Worm (Caenorhabditis elegans) whole organism, mixed stage, embryonic: ENCODE measurements around the gene asp-2.

Source experiments
- M03D4.4 ChIP-seq: sonication (generic microtip); optimal IDR thresholded peaks from 2 replicates; lab custom pipeline; 2017; ENCODE audit warnings: mild to moderate bottlenecking, missing genetic modification characterization, missing compliant biosample characterization
- bed-3 ChIP-seq: fragments of 200-800 bp; sonication (Bioruptor generic); optimal IDR thresholded peaks from 3 replicates; lab custom pipeline; 2018; ENCODE audit warnings: mild to moderate bottlenecking, missing genetic modification characterization, moderate library complexity, missing compliant biosample characterization
- blmp-1 ChIP-seq: fragments of 150-350 bp; optimal IDR thresholded peaks from 2 replicates; lab custom pipeline; 2014; ENCODE audit warnings: missing biosample characterization, missing genetic modification characterization
- ceh-39 ChIP-seq: fragments of 150-350 bp; optimal IDR thresholded peaks from 2 replicates; lab custom pipeline; 2014; ENCODE audit warnings: missing biosample characterization, missing genetic modification characterization
- ceh-43 ChIP-seq: fragments of 200-800 bp; sonication (Bioruptor generic); optimal IDR thresholded peaks from 2 replicates; lab custom pipeline; 2018; ENCODE audit warnings: mild to moderate bottlenecking, missing genetic modification characterization, moderate library complexity, missing compliant biosample characterization
- ceh-83 ChIP-seq: fragments of 200-800 bp; sonication (Bioruptor generic); optimal IDR thresholded peaks from 2 replicates; lab custom pipeline; 2018; ENCODE audit warnings: mild to moderate bottlenecking, missing genetic modification characterization, missing compliant biosample characterization
- ces-1 ChIP-seq: fragments of 150-350 bp; optimal IDR thresholded peaks from 2 replicates; lab custom pipeline; 2014; ENCODE audit warnings: missing biosample characterization, missing genetic modification reagents, missing genetic modification characterization
- cnd-1 ChIP-seq: fragments of 200-800 bp; sonication (Bioruptor generic); optimal IDR thresholded peaks from 2 replicates; lab custom pipeline; 2018; ENCODE audit warnings: mild to moderate bottlenecking, missing genetic modification characterization, missing compliant biosample characterization
- elt-1 ChIP-seq: sonication (generic microtip); optimal IDR thresholded peaks from 2 replicates; lab custom pipeline; 2017; ENCODE audit warnings: missing genetic modification characterization, mild to moderate bottlenecking, missing compliant biosample characterization, antibody characterized with exemption, moderate library complexity, borderline replicate concordance; ENCODE audit not compliant: insufficient read depth
- flh-1 ChIP-seq: fragments of 200-800 bp; sonication (Bioruptor generic); optimal IDR thresholded peaks from 2 replicates; lab custom pipeline; 2018; ENCODE audit warnings: mild to moderate bottlenecking, missing genetic modification characterization, moderate library complexity, missing compliant biosample characterization
- ham-2 ChIP-seq: fragments of 200-800 bp; sonication (Bioruptor generic); optimal IDR thresholded peaks from 2 replicates; lab custom pipeline; 2018; ENCODE audit warnings: mild to moderate bottlenecking, missing genetic modification characterization, missing compliant biosample characterization
- hlh-1 ChIP-seq: fragments of 150-350 bp; optimal IDR thresholded peaks from 2 replicates; lab custom pipeline; 2014; ENCODE audit warnings: missing biosample characterization, missing genetic modification reagents, missing genetic modification characterization
- lin-32 ChIP-seq: fragments of 200-800 bp; sonication (Bioruptor generic); optimal IDR thresholded peaks from 2 replicates; lab custom pipeline; 2018; ENCODE audit warnings: mild to moderate bottlenecking, missing genetic modification characterization, missing compliant biosample characterization
- lsy-2 ChIP-seq: fragments of 150-350 bp; optimal IDR thresholded peaks from 2 replicates; lab custom pipeline; 2014; ENCODE audit warnings: missing biosample characterization, missing genetic modification characterization
- mab-5 ChIP-seq: fragments of 150-350 bp; optimal IDR thresholded peaks from 2 replicates; lab custom pipeline; 2014; ENCODE audit warnings: missing biosample characterization, missing genetic modification characterization
- mep-1 ChIP-seq: fragments of 150-350 bp; optimal IDR thresholded peaks from 2 replicates; lab custom pipeline; 2017; ENCODE audit warnings: missing biosample characterization, missing genetic modification reagents, missing genetic modification characterization, inconsistent platforms
- mls-2 ChIP-seq: sonication (generic microtip); optimal IDR thresholded peaks from 2 replicates; lab custom pipeline; 2016; ENCODE audit warnings: mild to moderate bottlenecking, missing genetic modification characterization, moderate library complexity, missing compliant biosample characterization
- nhr-12 ChIP-seq: fragments of 150-350 bp; optimal IDR thresholded peaks from 2 replicates; lab custom pipeline; 2014; ENCODE audit warnings: missing biosample characterization, missing genetic modification characterization
- nhr-237 ChIP-seq: fragments of 150-350 bp; optimal IDR thresholded peaks from 2 replicates; lab custom pipeline; 2014; ENCODE audit warnings: missing biosample characterization, missing genetic modification characterization
- pha-4 ChIP-seq: fragments of 150-350 bp; optimal IDR thresholded peaks from 2 replicates; lab custom pipeline; 2018; ENCODE audit warnings: missing biosample characterization, missing genetic modification reagents, missing genetic modification characterization
- snpc-4 ChIP-seq: fragments of 150-350 bp; optimal IDR thresholded peaks from 2 replicates; lab custom pipeline; 2014; ENCODE audit warnings: missing biosample characterization, missing genetic modification characterization
- unc-120 ChIP-seq: sonication (generic microtip); optimal IDR thresholded peaks from 2 replicates; lab custom pipeline; 2017; ENCODE audit warnings: missing genetic modification characterization, missing compliant biosample characterization; ENCODE audit not compliant: poor library complexity, severe bottlenecking
- unc-39 ChIP-seq: fragments of 150-350 bp; optimal IDR thresholded peaks from 2 replicates; lab custom pipeline; 2014; ENCODE audit warnings: missing biosample characterization, missing genetic modification characterization
- unc-62 ChIP-seq: fragments of 150-350 bp; optimal IDR thresholded peaks from 2 replicates; lab custom pipeline; 2014; ENCODE audit warnings: missing biosample characterization, missing genetic modification reagents, missing genetic modification characterization
- zip-8 ChIP-seq: fragments of 150-350 bp; optimal IDR thresholded peaks from 2 replicates; lab custom pipeline; 2014; ENCODE audit warnings: missing biosample characterization, missing genetic modification characterization
- ztf-11 ChIP-seq: fragments of 150-350 bp; optimal IDR thresholded peaks from 2 replicates; lab custom pipeline; 2014; ENCODE audit warnings: missing biosample characterization, missing genetic modification characterization

The asp-2 gene

ce11 chrV:9207377-9207776 is 4.5 kb downstream of the asp-2 start, which contains the start of gene inx-10:
TSS of gene inx-10 (minus strand) at chrV:9207477.
- TF ChIP-seq blmp-1 (tag; lab: Kevin White, UChicago) (no peak), lin-32 (GFP tag; lab: Kevin White, UChicago) (no peak), bed-3 (no peak)

ce11 chrV:9208878-9209277 is 6.0 kb downstream of the asp-2 start:
- no peak for TF ChIP-seq ceh-39 (tag; lab: Kevin White, UChicago)
- TF ChIP-seq ces-1 (GFP tag; lab: Kevin White, UChicago): peak; percentile 32

ce11 chrV:9212499-9212898 is 9.6 kb downstream of the asp-2 start:
- TF ChIP-seq nhr-12 (tag; lab: Kevin White, UChicago) (no peak), mls-2 (tag; lab: Kevin White, UChicago) (peak; percentile 27), ces-1 (GFP tag; lab: Kevin White, UChicago) (peak; percentile 98), mep-1 (tag; lab: Kevin White, UChicago) (peak; percentile 76), unc-120 (tag; lab: Kevin White, UChicago) (peak; percentile 82), lsy-2 (peak; percentile 46), ztf-11 (tag; lab: Kevin White, UChicago) (no peak), pha-4 (tag; lab: Kevin White, UChicago) (peak; percentile 74), nhr-237 (tag; lab: Kevin White, UChicago) (peak; percentile 67), flh-1 (GFP tag; lab: Kevin White, UChicago) (no peak), ceh-39 (tag; lab: Kevin White, UChicago) (peak; percentile 40)

- TF ChIP-seq ces-1 (GFP tag; lab: Kevin White, UChicago) (no peak), elt-1 (tag; lab: Kevin White, UChicago) (no peak), zip-8 (tag; lab: Kevin White, UChicago) (no peak), cnd-1 (tag; lab: Kevin White, UChicago) (no peak), pha-4 (tag; lab: Kevin White, UChicago) (no peak), snpc-4 (no peak), unc-39 (tag; lab: Kevin White, UChicago) (no peak), unc-120 (tag; lab: Kevin White, UChicago) (no peak), flh-1 (GFP tag; lab: Kevin White, UChicago) (no peak), mep-1 (tag; lab: Kevin White, UChicago) (no peak), hlh-1 (tag; lab: Kevin White, UChicago) (no peak), mab-5 (no peak), lin-32 (GFP tag; lab: Kevin White, UChicago) (no peak), mls-2 (tag; lab: Kevin White, UChicago) (no peak), blmp-1 (tag; lab: Kevin White, UChicago) (no peak)
Observed at ce11 chrV:9213554-9213953, 10.7 kb downstream of the asp-2 start, which contains the start of gene mdt-27. TSS of gene mdt-27 (minus strand) at chrV:9213654.

- TF ChIP-seq ham-2 (no peak), ztf-11 (tag; lab: Kevin White, UChicago) (no peak), ceh-83 (GFP tag; lab: Kevin White, UChicago) (no peak), nhr-12 (tag; lab: Kevin White, UChicago) (no peak), snpc-4 (no peak), mab-5 (no peak), mep-1 (tag; lab: Kevin White, UChicago) (no peak), pha-4 (tag; lab: Kevin White, UChicago) (no peak)
Observed at ce11 chrV:9217158-9217557, 14.3 kb downstream of the asp-2 start, which contains the start of gene pacs-1. TSS of gene pacs-1 (minus strand) at chrV:9217258.

ce11 chrV:9218214-9218613 is 15.3 kb downstream of the asp-2 start:
- no peak for TF ChIP-seq M03D4.4 (tag; lab: Kevin White, UChicago)
- no peak for TF ChIP-seq ceh-43
- no peak for TF ChIP-seq ztf-11 (tag; lab: Kevin White, UChicago)
- TF ChIP-seq elt-1 (tag; lab: Kevin White, UChicago): peak; percentile 6
- no peak for TF ChIP-seq cnd-1 (tag; lab: Kevin White, UChicago)
- TF ChIP-seq unc-62 (GFP tag; lab: Kevin White, UChicago): peak; percentile 91
- no peak for TF ChIP-seq lsy-2
